Fruit fly (Drosophila melanogaster) whole organism, wandering third instar larva: ENCODE data around the gene Pdfr.

ENCODE experiments used
- CG32264 ChIP-seq: fragments of 200-800 bp; sonication (Bioruptor generic); optimal IDR thresholded peaks from 2 replicates; lab custom pipeline; 2016; ENCODE audit warnings: missing biosample characterization, missing genetic modification characterization
- CrebA ChIP-seq: fragments of 200-800 bp; sonication (Bioruptor generic); optimal IDR thresholded peaks from 2 replicates; lab custom pipeline; 2016; ENCODE audit warnings: missing biosample characterization, mild to moderate bottlenecking, missing genetic modification characterization, borderline replicate concordance
- Dif ChIP-seq: fragments of 200-275, 200-300 bp; sonication (Bioruptor generic); optimal IDR thresholded peaks from 2 replicates; lab custom pipeline; 2018; ENCODE audit warnings: missing biosample characterization, missing genetic modification characterization; ENCODE audit not compliant: partially characterized antibody
- HLH106 ChIP-seq: fragments of 200-800 bp; optimal IDR thresholded peaks from 3 replicates; lab custom pipeline; 2019; ENCODE audit warnings: missing biosample characterization, mild to moderate bottlenecking, missing genetic modification characterization, moderate library complexity
- Hnf4 ChIP-seq: fragments of 200-800 bp; sonication (Bioruptor generic); optimal IDR thresholded peaks from 2 replicates; lab custom pipeline; 2016; ENCODE audit warnings: missing biosample characterization, mild to moderate bottlenecking, missing genetic modification characterization
- Hr83 ChIP-seq: fragments of 200-300 bp; sonication (Bioruptor generic); optimal IDR thresholded peaks from 2 replicates; lab custom pipeline; 2016; ENCODE audit warnings: missing biosample characterization, mild to moderate bottlenecking, missing genetic modification characterization, moderate library complexity; ENCODE audit not compliant: poor library complexity, severe bottlenecking
- Jra ChIP-seq: sonication (Bioruptor generic); optimal IDR thresholded peaks from 2 replicates; lab custom pipeline; 2016; ENCODE audit warnings: missing biosample characterization, missing genetic modification characterization
- Myc ChIP-seq: fragments of >200 bp; optimal IDR thresholded peaks from 2 replicates; lab custom pipeline; 2017
- N ChIP-seq: fragments of >200 bp; optimal IDR thresholded peaks from 2 replicates; lab custom pipeline; 2018; ENCODE audit warnings: missing biosample characterization, missing external identifiers, missing genetic modification characterization
- OdsH ChIP-seq: fragments of 200-800 bp; sonication (Bioruptor generic); optimal IDR thresholded peaks from 2 replicates; lab custom pipeline; 2016; ENCODE audit warnings: missing biosample characterization, mild to moderate bottlenecking, missing genetic modification characterization
- Rel ChIP-seq, 2 experiments: fragments of 200-800 bp; sonication (Bioruptor generic) in 1 of 2; optimal IDR thresholded peaks; 2 replicates in 1 of 2; 3 replicates in 1 of 2; lab custom pipeline; 2016 to 2019; ENCODE audit warnings: mild to moderate bottlenecking in 2 of 2, missing biosample characterization in 2 of 2, missing genetic modification characterization in 2 of 2, moderate library complexity in 1 of 2
- Sp1 ChIP-seq: fragments of 200-800 bp; sonication (Bioruptor generic); optimal IDR thresholded peaks from 3 replicates; lab custom pipeline; 2019; ENCODE audit warnings: missing biosample characterization, mild to moderate bottlenecking, missing genetic modification characterization, moderate library complexity
- Vsx2 ChIP-seq: fragments of 200-300, 225-300 bp; sonication (Bioruptor generic); optimal IDR thresholded peaks from 2 replicates; lab custom pipeline; 2018; ENCODE audit warnings: missing biosample characterization, missing genetic modification characterization; ENCODE audit not compliant: partially characterized antibody
- br ChIP-seq: fragments of 200-800 bp; sonication (Bioruptor generic); optimal IDR thresholded peaks from 2 replicates; lab custom pipeline; 2016; ENCODE audit warnings: missing biosample characterization, missing genetic modification characterization
- brk ChIP-seq: fragments of 200-800 bp; sonication (Bioruptor generic); optimal IDR thresholded peaks from 2 replicates; lab custom pipeline; 2016; ENCODE audit warnings: missing biosample characterization, mild to moderate bottlenecking, missing genetic modification characterization
- dl ChIP-seq, 2 experiments: fragments of 175-275, 200-275 bp in 1 of 2; fragments of 200-275 bp in 1 of 2; sonication (Bioruptor generic); optimal IDR thresholded peaks; lab custom pipeline; 2018; ENCODE audit warnings: mild to moderate bottlenecking in 2 of 2, missing biosample characterization in 2 of 2, missing genetic modification characterization in 2 of 2, moderate library complexity in 2 of 2; ENCODE audit not compliant: partially characterized antibody in 2 of 2, insufficient read depth in 1 of 2
- dsf ChIP-seq: sonication (Bioruptor generic); optimal IDR thresholded peaks from 2 replicates; lab custom pipeline; 2016; ENCODE audit warnings: missing biosample characterization, missing genetic modification characterization, borderline replicate concordance
- ey ChIP-seq: fragments of 200-800 bp; sonication (Bioruptor generic); optimal IDR thresholded peaks from 2 replicates; lab custom pipeline; 2016; ENCODE audit warnings: missing biosample characterization, missing genetic modification characterization
- foxo ChIP-seq, 2 experiments: fragments of 200-800 bp; sonication (Bioruptor generic); optimal IDR thresholded peaks; 2 replicates in 1 of 2; 3 replicates in 1 of 2; lab custom pipeline; 2016 to 2017; ENCODE audit warnings: missing biosample characterization in 2 of 2, missing genetic modification characterization in 2 of 2
- fru ChIP-seq: fragments of 200-800 bp; sonication (Bioruptor generic); optimal IDR thresholded peaks from 3 replicates; lab custom pipeline; 2016; ENCODE audit warnings: missing biosample characterization, mild to moderate bottlenecking, missing genetic modification characterization
- h ChIP-seq: fragments of 200-800 bp; sonication (Bioruptor generic); optimal IDR thresholded peaks from 3 replicates; lab custom pipeline; 2016; ENCODE audit warnings: missing biosample characterization, mild to moderate bottlenecking, missing genetic modification characterization
- jim ChIP-seq: fragments of 175-275, 200-325 bp; sonication (Bioruptor generic); optimal IDR thresholded peaks from 2 replicates; lab custom pipeline; 2016; ENCODE audit warnings: missing biosample characterization, mild to moderate bottlenecking, missing genetic modification characterization
- rgr ChIP-seq: fragments of 200-800 bp; sonication (Bioruptor generic); optimal IDR thresholded peaks from 3 replicates; lab custom pipeline; 2016; ENCODE audit warnings: missing biosample characterization, mild to moderate bottlenecking, missing genetic modification characterization
- sage ChIP-seq: fragments of 200-800 bp; sonication (Bioruptor generic); optimal IDR thresholded peaks from 2 replicates; lab custom pipeline; 2016; ENCODE audit warnings: missing biosample characterization, mild to moderate bottlenecking, missing genetic modification characterization
- sv ChIP-seq: fragments of 200-800 bp; sonication (Bioruptor generic); optimal IDR thresholded peaks from 3 replicates; lab custom pipeline; 2016; ENCODE audit warnings: missing biosample characterization, missing genetic modification characterization
- tai ChIP-seq: sonication (Bioruptor generic); optimal IDR thresholded peaks from 2 replicates; lab custom pipeline; 2016; ENCODE audit warnings: missing biosample characterization, missing genetic modification characterization
- usp ChIP-seq: fragments of >200 bp; optimal IDR thresholded peaks from 2 replicates; lab custom pipeline; 2017; ENCODE audit warnings: missing biosample characterization, missing genetic modification characterization
- woc ChIP-seq: sonication (Bioruptor generic); optimal IDR thresholded peaks from 2 replicates; lab custom pipeline; 2016; ENCODE audit warnings: missing biosample characterization, mild to moderate bottlenecking, missing genetic modification characterization

Gene Pdfr

DNA sequence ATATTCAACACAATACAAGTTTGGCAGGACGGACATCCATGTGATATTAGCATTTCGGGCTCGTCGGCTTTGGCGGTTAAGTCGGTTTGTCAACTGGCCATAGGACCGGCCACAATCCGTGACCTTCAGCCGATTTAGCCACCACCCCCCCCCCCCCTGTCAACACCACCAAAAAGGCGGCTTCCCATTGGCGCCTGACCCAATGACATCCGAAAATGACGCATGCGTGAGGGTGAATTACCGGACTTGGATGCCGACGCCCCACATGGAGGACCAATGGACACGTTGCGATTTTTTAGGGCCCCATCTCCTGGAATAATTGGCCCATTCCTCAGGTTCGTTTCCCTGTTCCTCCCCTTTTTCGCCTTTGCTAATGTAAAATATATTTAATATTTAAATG, 5.7 kb upstream of the Pdfr start:
- TF ChIP-seq dl (GFP tag; optimal IDR thresholded peaks at IDR 0.05; lab: Kevin White, UChicago; ENCODE audit: insufficient read depth in 1 of 2, partially characterized antibody in 2 of 2) (no peak), br (no peak), Rel (GFP tag; optimal IDR thresholded peaks at IDR 0.05; lab: Kevin White, UChicago) (no peak), Rel (tag; optimal IDR thresholded peaks at IDR 0.05; lab: Kevin White, UChicago) (peak; percentile 1), Jra (GFP tag; lab: Kevin White, UChicago) (no peak)

DNA sequence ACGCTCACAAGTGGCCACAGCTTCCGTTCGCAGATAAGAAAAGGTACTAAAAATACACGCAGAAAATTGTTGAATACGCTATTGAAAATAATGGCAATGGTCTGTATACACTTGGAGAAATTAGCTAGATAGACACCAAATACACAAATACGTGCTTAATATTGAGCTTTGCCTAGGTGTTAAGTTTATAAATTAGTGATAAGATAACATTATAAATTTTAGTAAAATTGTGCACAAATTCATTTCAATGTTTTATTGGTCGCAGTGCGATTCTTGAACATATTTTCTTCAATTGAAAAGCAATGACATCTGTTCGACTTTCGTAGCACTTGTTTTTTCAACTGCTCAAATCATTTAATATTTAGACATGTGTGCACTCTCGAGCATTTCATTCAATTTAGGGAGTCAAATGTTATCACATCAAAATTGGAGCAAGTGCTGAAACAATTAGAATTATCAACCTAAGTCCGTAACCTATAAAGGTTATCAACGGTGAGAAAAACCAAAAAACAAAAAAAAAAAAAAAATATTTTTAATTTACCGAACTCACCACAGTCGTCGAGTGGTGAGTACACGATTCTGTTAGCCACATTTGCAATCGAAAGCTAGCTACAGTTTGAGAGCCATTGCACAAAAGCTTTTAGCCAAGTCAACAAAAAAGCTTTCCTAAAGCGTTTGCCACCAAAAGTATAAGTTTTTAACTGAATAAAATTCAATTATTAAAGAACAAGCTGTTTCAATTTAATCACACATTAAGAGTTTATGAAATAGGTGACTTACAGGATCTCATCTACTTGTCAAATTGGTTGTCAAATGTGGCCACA, 5.1 kb upstream of the Pdfr start:
- TF ChIP-seq dl (GFP tag; optimal IDR thresholded peaks at IDR 0.05; lab: Kevin White, UChicago; ENCODE audit: insufficient read depth in 1 of 2, partially characterized antibody in 2 of 2) (no peak), fru (GFP tag; lab: Kevin White, UChicago) (peak; percentile 33), Jra (GFP tag; lab: Kevin White, UChicago) (no peak), h (peak; percentile 7), rgr (GFP tag; lab: Kevin White, UChicago) (peak; percentile 25), ey (GFP tag; lab: Kevin White, UChicago) (peak; percentile 15), Myc (peak; percentile 45), foxo (GFP tag; optimal IDR thresholded peaks at IDR 0.05; lab: Kevin White, UChicago) (peak in 1 of 2 experiments; percentile 27), Hr83 (GFP tag; lab: Kevin White, UChicago) (no peak), Vsx2 (no peak), Hnf4 (GFP tag; lab: Kevin White, UChicago) (no peak), Sp1 (GFP tag; lab: Kevin White, UChicago) (no peak)

DNA sequence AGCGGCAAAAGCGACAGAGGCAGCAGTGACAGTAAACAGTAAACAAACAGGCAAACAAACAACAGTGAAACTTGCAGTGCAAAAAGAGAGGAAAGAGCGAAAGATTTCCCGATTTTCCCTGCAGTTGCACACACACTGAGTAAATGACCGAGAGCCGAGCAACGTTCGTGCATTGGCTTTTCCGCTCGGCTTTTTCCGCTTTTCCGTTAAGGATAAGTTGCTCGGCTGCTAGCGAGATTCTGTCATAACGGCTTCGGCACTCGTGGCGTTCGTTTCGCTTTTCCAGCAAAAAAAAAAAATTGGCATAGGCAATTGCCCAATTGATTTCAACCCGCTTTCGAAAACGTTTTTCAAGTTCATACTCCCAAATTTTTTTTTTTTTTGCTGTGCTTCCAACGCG, 1.9 kb downstream of the Pdfr start:
- TF ChIP-seq tai (no peak), sv (GFP tag; lab: Kevin White, UChicago) (no peak), usp (GFP tag; lab: Kevin White, UChicago) (no peak), h (no peak), Rel (GFP tag; optimal IDR thresholded peaks at IDR 0.05; lab: Kevin White, UChicago) (no peak), Rel (tag; optimal IDR thresholded peaks at IDR 0.05; lab: Kevin White, UChicago) (no peak), ey (GFP tag; lab: Kevin White, UChicago) (no peak), CG32264 (GFP tag; lab: Kevin White, UChicago) (no peak), woc (GFP tag; lab: Kevin White, UChicago) (no peak), sage (no peak), fru (GFP tag; lab: Kevin White, UChicago) (no peak), Sp1 (GFP tag; lab: Kevin White, UChicago) (no peak), jim (GFP tag; lab: Kevin White, UChicago) (no peak), CrebA (GFP tag; lab: Kevin White, UChicago) (no peak), br (no peak), brk (GFP tag; lab: Kevin White, UChicago) (no peak), N (GFP tag; lab: Kevin White, UChicago) (no peak), dl (GFP tag; optimal IDR thresholded peaks at IDR 0.05; lab: Kevin White, UChicago; ENCODE audit: insufficient read depth in 1 of 2, partially characterized antibody in 2 of 2) (no peak), HLH106 (tag; lab: Kevin White, UChicago) (no peak), Dif (GFP tag; lab: Kevin White, UChicago) (no peak), OdsH (GFP tag; lab: Kevin White, UChicago) (no peak)
- TF ChIP-seq, all 38 proteins: peak for 0

dm6 chrX:2580319-2581008, 28.5 kb downstream of the Pdfr start, which contains the start of the genes Vha36-3 and AANATL7:
Gene Vha36-3 (minus strand): TSS chrX:2580560.
Gene AANATL7 (plus strand): TSS chrX:2580958.
- no peak for TF ChIP-seq brk (GFP tag; lab: Kevin White, UChicago)
- TF ChIP-seq CG32264 (GFP tag; lab: Kevin White, UChicago) = no peak
- TF ChIP-seq Dif (GFP tag; lab: Kevin White, UChicago) = no peak
- TF ChIP-seq Rel (GFP tag; optimal IDR thresholded peaks at IDR 0.05; lab: Kevin White, UChicago) = no peak
- TF ChIP-seq Rel (tag; optimal IDR thresholded peaks at IDR 0.05; lab: Kevin White, UChicago) = no peak
- TF ChIP-seq HLH106 (tag; lab: Kevin White, UChicago) = no peak
- TF ChIP-seq CrebA (GFP tag; lab: Kevin White, UChicago) = no peak
- TF ChIP-seq dsf (GFP tag; lab: Kevin White, UChicago) = no peak
- TF ChIP-seq tai = no peak
